Worm (Caenorhabditis elegans) whole organism, L4 larva: ENCODE results near the gene T14G12.11.
A peak's percentile ranks its signal among the peaks of the same experiment; 100 is the strongest.

Source experiments
- D1046.2 ChIP-seq: fragments of 200-800 bp; sonication (Bioruptor generic); IDR thresholded peaks from 2 replicates; pipeline ENCODE4 v1.3.6; 2022; ENCODE audit warnings: missing genetic modification characterization, missing compliant biosample characterization
- F10B5.3 ChIP-seq: sonication (generic microtip); optimal IDR thresholded peaks from 2 replicates; lab custom pipeline; 2016; ENCODE audit warnings: mild to moderate bottlenecking, missing genetic modification characterization, missing compliant biosample characterization
- F37D6.2 ChIP-seq: sonication (generic microtip); optimal IDR thresholded peaks from 2 replicates; lab custom pipeline; 2016; ENCODE audit warnings: mild to moderate bottlenecking, missing genetic modification characterization, missing compliant biosample characterization
- T20F7.1 ChIP-seq: fragments of 200-800 bp; sonication (Bioruptor generic); optimal IDR thresholded peaks from 2 replicates; lab custom pipeline; 2018; ENCODE audit warnings: mild to moderate bottlenecking, missing genetic modification characterization, missing compliant biosample characterization
- T26A8.4 ChIP-seq: fragments of 200-800 bp; sonication (Bioruptor generic); IDR thresholded peaks from 2 replicates; pipeline ENCODE4 v1.3.6; 2022; ENCODE audit warnings: missing genetic modification characterization, missing compliant biosample characterization
- Y48G9A.11 ChIP-seq: fragments of 200-800 bp; sonication (Bioruptor generic); IDR thresholded peaks from 2 replicates; pipeline ENCODE4 v1.3.6; 2022; ENCODE audit warnings: missing genetic modification reagents, missing genetic modification characterization, missing compliant biosample characterization
- ZK546.5 ChIP-seq, 2 experiments: sonication (generic microtip); optimal IDR thresholded peaks; 2 replicates each; lab custom pipeline; 2017; ENCODE audit warnings: missing biosample characterization in 2 of 2, missing genetic modification characterization in 2 of 2
- aly-2 ChIP-seq: sonication (generic microtip); optimal IDR thresholded peaks from 2 replicates; lab custom pipeline; 2018; ENCODE audit warnings: missing biosample characterization, missing genetic modification characterization
- ama-1 ChIP-seq: fragments of 150-350 bp; optimal IDR thresholded peaks from 2 replicates; lab custom pipeline; 2014; ENCODE audit warnings: inconsistent platforms, mixed read lengths
- arid-1 ChIP-seq: fragments of 200-800 bp; sonication (Bioruptor generic); conservative IDR thresholded peaks from 2 replicates; pipeline ENCODE4 v1.3.6; 2022; ENCODE audit warnings: missing genetic modification reagents, missing genetic modification characterization, missing compliant biosample characterization
- ceh-32 ChIP-seq: sonication (generic microtip); optimal IDR thresholded peaks from 2 replicates; lab custom pipeline; 2016; ENCODE audit warnings: mild to moderate bottlenecking, missing genetic modification characterization, missing compliant biosample characterization; ENCODE audit not compliant: poor library complexity
- ceh-82 ChIP-seq: sonication (generic microtip); optimal IDR thresholded peaks from 2 replicates; lab custom pipeline; 2017; ENCODE audit warnings: missing biosample characterization, missing genetic modification characterization
- ctbp-1 ChIP-seq: fragments of 200-800 bp; sonication (Bioruptor generic); IDR thresholded peaks from 2 replicates; pipeline ENCODE4 v1.3.6; 2022; ENCODE audit warnings: missing genetic modification reagents, missing genetic modification characterization, missing compliant biosample characterization
- daf-19 ChIP-seq: fragments of 200-800 bp; sonication (Bioruptor generic); conservative IDR thresholded peaks from 2 replicates; pipeline ENCODE4 v1.3.6; 2022; ENCODE audit warnings: missing genetic modification characterization, missing compliant biosample characterization
- dmd-6 ChIP-seq: fragments of 200-800 bp; sonication (Bioruptor generic); IDR thresholded peaks from 2 replicates; pipeline ENCODE4 v1.3.6; 2022; ENCODE audit warnings: missing genetic modification reagents, missing genetic modification characterization, missing compliant biosample characterization
- dmd-9 ChIP-seq: fragments of 200-800 bp; sonication (Bioruptor generic); IDR thresholded peaks from 2 replicates; pipeline ENCODE4 v1.3.6; 2022; ENCODE audit warnings: missing genetic modification reagents, missing genetic modification characterization, missing compliant biosample characterization
- duxl-1 ChIP-seq: sonication (generic microtip); optimal IDR thresholded peaks from 2 replicates; lab custom pipeline; 2016; ENCODE audit warnings: mild to moderate bottlenecking, missing genetic modification characterization, moderate library complexity, missing compliant biosample characterization; ENCODE audit not compliant: poor library complexity
- dve-1 ChIP-seq: sonication (generic microtip); optimal IDR thresholded peaks from 2 replicates; lab custom pipeline; 2017; ENCODE audit warnings: antibody characterized with exemption, mild to moderate bottlenecking, missing genetic modification characterization, missing compliant biosample characterization; ENCODE audit not compliant: insufficient read depth
- hif-1 ChIP-seq, 2 experiments: sonication (generic microtip); optimal IDR thresholded peaks; 2 replicates each; lab custom pipeline; 2016 to 2017; ENCODE audit warnings: missing compliant biosample characterization in 2 of 2, missing genetic modification characterization in 2 of 2, missing genetic modification reagents in 2 of 2, missing genotype in 2 of 2, mild to moderate bottlenecking in 1 of 2
- hlh-11 ChIP-seq: fragments of 200-800 bp; sonication (Bioruptor generic); optimal IDR thresholded peaks from 2 replicates; lab custom pipeline; 2018; ENCODE audit warnings: mild to moderate bottlenecking, missing genetic modification characterization, missing compliant biosample characterization
- hmg-1.1 ChIP-seq: fragments of 200-800 bp; sonication (Bioruptor generic); IDR thresholded peaks from 2 replicates; pipeline ENCODE4 v1.3.6; 2022; ENCODE audit warnings: missing genetic modification reagents, missing genetic modification characterization, missing compliant biosample characterization
- jun-1 ChIP-seq: fragments of 150-350 bp; optimal IDR thresholded peaks from 2 replicates; lab custom pipeline; 2014; ENCODE audit warnings: missing biosample characterization, missing genetic modification reagents, missing genetic modification characterization
- lin-13 ChIP-seq: fragments of 150-350 bp; optimal IDR thresholded peaks from 2 replicates; lab custom pipeline; 2014; ENCODE audit warnings: missing biosample characterization, missing genetic modification reagents, missing genetic modification characterization
- lin-38 ChIP-seq: fragments of 200-800 bp; sonication (Bioruptor generic); IDR thresholded peaks from 2 replicates; pipeline ENCODE4 v1.3.6; 2022; ENCODE audit warnings: missing genetic modification reagents, missing genetic modification characterization, missing compliant biosample characterization
- lir-3 ChIP-seq: sonication (generic microtip); optimal IDR thresholded peaks from 2 replicates; lab custom pipeline; 2016; ENCODE audit warnings: mild to moderate bottlenecking, missing genetic modification characterization, missing compliant biosample characterization
- lsy-2 ChIP-seq, 2 experiments: fragments of 150-350 bp in 1 of 2; sonication (generic microtip) in 1 of 2; optimal IDR thresholded peaks; 2 replicates each; lab custom pipeline; 2014 to 2017; ENCODE audit warnings: missing biosample characterization in 2 of 2, missing genetic modification characterization in 2 of 2
- madf-9 ChIP-seq: fragments of 200-800 bp; sonication (Bioruptor generic); conservative IDR thresholded peaks from 2 replicates; pipeline ENCODE4 v1.3.6; 2022; ENCODE audit warnings: missing genetic modification reagents, missing genetic modification characterization, missing compliant biosample characterization
- mep-1 ChIP-seq: fragments of 150-350 bp; sonication (generic microtip); optimal IDR thresholded peaks from 3 replicates; lab custom pipeline; 2014; ENCODE audit warnings: missing biosample characterization, missing genetic modification characterization
- mes-2 ChIP-seq: sonication (generic microtip); optimal IDR thresholded peaks from 2 replicates; lab custom pipeline; 2016; ENCODE audit warnings: missing genotype, mild to moderate bottlenecking, missing genetic modification characterization, missing compliant biosample characterization; ENCODE audit not compliant: poor library complexity, severe bottlenecking
- mxl-3 ChIP-seq: fragments of 200-800 bp; sonication (Bioruptor generic); optimal IDR thresholded peaks from 2 replicates; lab custom pipeline; 2018; ENCODE audit warnings: mild to moderate bottlenecking, missing genetic modification characterization, missing compliant biosample characterization
- nhr-10 ChIP-seq: fragments of 150-350 bp; optimal IDR thresholded peaks from 2 replicates; lab custom pipeline; 2014; ENCODE audit warnings: missing biosample characterization, missing genetic modification characterization
- nhr-11 ChIP-seq: fragments of 150-350 bp; optimal IDR thresholded peaks from 2 replicates; lab custom pipeline; 2014; ENCODE audit warnings: missing biosample characterization, missing genetic modification characterization
- nhr-111 ChIP-seq: fragments of 200-800 bp; sonication (Bioruptor generic); optimal IDR thresholded peaks from 2 replicates; lab custom pipeline; 2018; ENCODE audit warnings: mild to moderate bottlenecking, missing genetic modification characterization, missing compliant biosample characterization
- nhr-237 ChIP-seq: sonication (generic microtip); optimal IDR thresholded peaks from 2 replicates; lab custom pipeline; 2017; ENCODE audit warnings: missing biosample characterization, missing genetic modification characterization
- nhr-25 ChIP-seq: sonication (generic microtip); optimal IDR thresholded peaks from 2 replicates; lab custom pipeline; 2017; ENCODE audit warnings: missing genetic modification characterization, mild to moderate bottlenecking, missing compliant biosample characterization, antibody characterized with exemption, moderate library complexity, borderline replicate concordance; ENCODE audit not compliant: insufficient read depth
- nhr-41 ChIP-seq: fragments of 200-800 bp; sonication (Bioruptor generic); IDR thresholded peaks from 2 replicates; pipeline ENCODE4 v1.3.6; 2022; ENCODE audit warnings: missing genetic modification reagents, missing genetic modification characterization, missing compliant biosample characterization
- nhr-42 ChIP-seq: fragments of 200-800 bp; sonication (Bioruptor generic); IDR thresholded peaks from 2 replicates; pipeline ENCODE4 v1.3.6; 2022; ENCODE audit warnings: missing genetic modification characterization, missing compliant biosample characterization
- nhr-6 ChIP-seq: fragments of 150-350 bp; optimal IDR thresholded peaks from 2 replicates; lab custom pipeline; 2014; ENCODE audit warnings: missing biosample characterization, missing genetic modification characterization
- nhr-77 ChIP-seq: fragments of 150-350 bp; optimal IDR thresholded peaks from 2 replicates; lab custom pipeline; 2014; ENCODE audit warnings: missing biosample characterization, missing genetic modification characterization
- php-3 ChIP-seq: fragments of 200-800 bp; sonication (Bioruptor generic); IDR thresholded peaks from 2 replicates; pipeline ENCODE4 v1.3.6; 2022; ENCODE audit warnings: missing genetic modification reagents, missing genetic modification characterization, missing compliant biosample characterization
- set-16 ChIP-seq: fragments of 200-800 bp; sonication (Bioruptor generic); IDR thresholded peaks from 2 replicates; pipeline ENCODE4 v1.3.6; 2022; ENCODE audit warnings: missing genetic modification reagents, missing genetic modification characterization, missing compliant biosample characterization
- skn-1 ChIP-seq: fragments of 150-350 bp; optimal IDR thresholded peaks from 2 replicates; lab custom pipeline; 2014; ENCODE audit warnings: missing biosample characterization, missing genetic modification characterization
- snpc-1.2 ChIP-seq: fragments of 200-800 bp; sonication (Bioruptor generic); IDR thresholded peaks from 2 replicates; pipeline ENCODE4 v1.3.6; 2022; ENCODE audit warnings: missing genetic modification reagents, missing genetic modification characterization, missing compliant biosample characterization
- tag-97 ChIP-seq: fragments of 200-800 bp; sonication (Bioruptor generic); IDR thresholded peaks from 2 replicates; pipeline ENCODE4 v1.3.6; 2022; ENCODE audit warnings: missing genetic modification characterization, missing compliant biosample characterization
- tra-1 ChIP-seq: fragments of 200-800 bp; sonication (Bioruptor generic); IDR thresholded peaks from 2 replicates; pipeline ENCODE4 v1.3.6; 2022; ENCODE audit warnings: missing genetic modification reagents, missing genetic modification characterization, missing compliant biosample characterization
- unc-62 ChIP-seq, 3 experiments: fragments of 150-350 bp in 1 of 3; sonication (generic microtip); optimal IDR thresholded peaks in 2 of 3; peaks in 1 of 3; 1 replicate in 1 of 3; 2 replicates in 2 of 3; lab custom pipeline; 2014 to 2017; ENCODE audit warnings: missing biosample characterization in 3 of 3, missing genetic modification characterization in 3 of 3, missing genetic modification reagents in 3 of 3, missing genotype in 1 of 3
- vab-7 ChIP-seq: fragments of 200-800 bp; sonication (Bioruptor generic); IDR thresholded peaks from 2 replicates; pipeline ENCODE4 v1.3.6; 2022; ENCODE audit warnings: missing genetic modification reagents, missing genetic modification characterization, missing compliant biosample characterization
- zfp-3 ChIP-seq: fragments of 200-800 bp; sonication (Bioruptor generic); conservative IDR thresholded peaks from 2 replicates; pipeline ENCODE4 v1.3.6; 2022; ENCODE audit warnings: missing genetic modification reagents, missing genetic modification characterization, missing compliant biosample characterization
- zip-2 ChIP-seq: fragments of 150-350 bp; optimal IDR thresholded peaks from 2 replicates; lab custom pipeline; 2014; ENCODE audit warnings: missing biosample characterization, missing genetic modification characterization
- ztf-7 ChIP-seq: fragments of 150-350 bp; optimal IDR thresholded peaks from 2 replicates; lab custom pipeline; 2014; ENCODE audit warnings: missing biosample characterization, missing genetic modification characterization

Gene T14G12.11

ce11 chrX:3803314-3803713, 41.0 kb upstream of the T14G12.11 start, which contains the start of gene F35A5.8 (continued):
- no peak for TF ChIP-seq T20F7.1 (GFP tag; lab: Kevin White, UChicago)
- TF ChIP-seq skn-1 (tag; lab: Kevin White, UChicago), result no peak
- no peak for TF ChIP-seq ZK546.5 (tag; optimal IDR thresholded peaks at IDR 0.05; lab: Kevin White, UChicago)
- peak in 1 of 2 experiments; percentile 28 for TF ChIP-seq lsy-2 (tag; optimal IDR thresholded peaks at IDR 0.05; lab: Kevin White, UChicago)
- TF ChIP-seq nhr-111 (GFP tag; lab: Kevin White, UChicago), result no peak
- TF ChIP-seq unc-62 (GFP tag; optimal IDR thresholded peaks at IDR 0.05 in 1 of 2; lab: Kevin White, UChicago), result peak in 1 of 2 experiments; percentile 95
- TF ChIP-seq unc-62 (tag; optimal IDR thresholded peaks at IDR 0.05; lab: Kevin White, UChicago), result no peak
- no peak for TF ChIP-seq ceh-82
- peak; percentile 4 for TF ChIP-seq nhr-6
- peak in 1 of 2 experiments; percentile 19 for TF ChIP-seq hif-1 (tag; optimal IDR thresholded peaks at IDR 0.05; lab: Kevin White, UChicago)
- no peak for TF ChIP-seq nhr-25
- TF ChIP-seq nhr-41 (GFP tag; lab: Robert Waterston, UW), result no peak
- TF ChIP-seq set-16 (GFP tag; lab: Robert Waterston, UW), result no peak
- TF ChIP-seq zfp-3 (GFP tag; lab: Robert Waterston, UW), result no peak
- TF ChIP-seq jun-1 (tag; lab: Kevin White, UChicago), result no peak
- TF ChIP-seq daf-19, result no peak
- TF ChIP-seq ctbp-1 (GFP tag; lab: Robert Waterston, UW), result peak; percentile 79
- TF ChIP-seq dmd-9 (GFP tag; lab: Robert Waterston, UW), result 0 out of 2 replicates have a peak, but pooled peaks have one; percentile 45
- TF ChIP-seq ceh-32 (tag; lab: Kevin White, UChicago), result no peak
- peak; percentile 36 for TF ChIP-seq nhr-11 (tag; lab: Kevin White, UChicago)
- TF ChIP-seq F37D6.2 (tag; lab: Kevin White, UChicago), result no peak
- no peak for TF ChIP-seq madf-9 (GFP tag; lab: Robert Waterston, UW)
- TF ChIP-seq tag-97 (GFP tag; lab: Robert Waterston, UW), result no peak
- no peak for TF ChIP-seq tra-1 (GFP tag; lab: Robert Waterston, UW)
- TF ChIP-seq ama-1 (lab: Kevin White, UChicago), result no peak
- TF ChIP-seq T26A8.4 (GFP tag; lab: Robert Waterston, UW), result peak; percentile 71
- peak; percentile 61 for TF ChIP-seq duxl-1
- TF ChIP-seq nhr-77 (tag; lab: Kevin White, UChicago), result peak; percentile 25
- no peak for TF ChIP-seq D1046.2 (GFP tag; lab: Robert Waterston, UW)
- TF ChIP-seq arid-1 (GFP tag; lab: Robert Waterston, UW), result 0 out of 2 replicates have a peak, but pooled peaks have one; percentile 24
- no peak for TF ChIP-seq aly-2 (tag; lab: Kevin White, UChicago)
- TF ChIP-seq mes-2, result peak; percentile 90
- TF ChIP-seq lin-13 (GFP tag; lab: Kevin White, UChicago), result peak; percentile 72
- peak; percentile 48 for TF ChIP-seq dmd-6 (GFP tag; lab: Robert Waterston, UW)
- no peak for TF ChIP-seq lin-38 (GFP tag; lab: Robert Waterston, UW)
- no peak for TF ChIP-seq nhr-10 (tag; lab: Kevin White, UChicago)
- TF ChIP-seq ztf-7 (tag; lab: Kevin White, UChicago), result peak; percentile 75
- TF ChIP-seq mep-1 (tag; lab: Kevin White, UChicago), result peak; percentile 86
- TF ChIP-seq F10B5.3 (tag; lab: Kevin White, UChicago), result peak; percentile 61
- TF ChIP-seq vab-7, result no peak
- TF ChIP-seq nhr-237 (tag; lab: Kevin White, UChicago), result no peak
- TF ChIP-seq Y48G9A.11, result no peak
- peak; percentile 65 for TF ChIP-seq hmg-1.1 (GFP tag; lab: Robert Waterston, UW)
- TF ChIP-seq lir-3 (tag; lab: Kevin White, UChicago), result no peak
- TF ChIP-seq snpc-1.2 (GFP tag; lab: Robert Waterston, UW), result no peak
- TF ChIP-seq mxl-3 (GFP tag; lab: Kevin White, UChicago), result peak; percentile 25
- TF ChIP-seq hlh-11, result peak; percentile 74
- no peak for TF ChIP-seq zip-2 (tag; lab: Kevin White, UChicago)
- TF ChIP-seq nhr-42 (GFP tag; lab: Robert Waterston, UW), result peak; percentile 32; the same call in 1 of the 2 replicates
- no peak for TF ChIP-seq php-3
- TF ChIP-seq dve-1 (tag; lab: Kevin White, UChicago), result peak; percentile 86
